Worm (Caenorhabditis elegans): ENCODE data around the gene sulp-7.

sulp-7 gene

ce11 chrX:11080170-11080728, at the start of gene sulp-7:
TSS of gene sulp-7 (plus strand) at chrX:11080678.
- no peak for TF ChIP-seq unc-62 (GFP tag; optimal IDR thresholded peaks at IDR 0.05)

ce11 chrX:11031047-11031695, 49.3 kb upstream of the sulp-7 start:
- no peak for TF ChIP-seq unc-62 (GFP tag; optimal IDR thresholded peaks at IDR 0.05)

ce11 chrX:11031869-11032268, 48.6 kb upstream of the sulp-7 start:
- no peak for TF ChIP-seq unc-62 (GFP tag; optimal IDR thresholded peaks at IDR 0.05)

DNA sequence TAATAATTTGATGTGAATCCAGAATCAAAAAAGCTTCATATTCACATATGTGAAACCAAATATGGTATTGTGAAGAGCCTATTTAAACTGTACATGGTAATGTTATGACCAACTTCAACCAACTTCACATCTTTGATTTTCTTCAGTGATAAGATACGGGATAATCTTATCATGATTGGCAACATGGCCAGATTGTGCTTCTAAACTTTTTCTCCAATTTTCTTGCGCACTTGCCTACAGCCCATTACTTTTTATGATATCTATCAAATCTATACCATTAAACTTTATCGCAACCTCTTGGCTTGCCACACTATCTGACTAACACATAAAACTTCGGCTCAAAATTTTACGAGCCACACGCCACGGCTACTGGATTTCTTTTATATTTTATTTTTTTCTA, 48.1 kb upstream of the sulp-7 start:
- TF ChIP-seq unc-62 (GFP tag; optimal IDR thresholded peaks at IDR 0.05), result no peak

DNA sequence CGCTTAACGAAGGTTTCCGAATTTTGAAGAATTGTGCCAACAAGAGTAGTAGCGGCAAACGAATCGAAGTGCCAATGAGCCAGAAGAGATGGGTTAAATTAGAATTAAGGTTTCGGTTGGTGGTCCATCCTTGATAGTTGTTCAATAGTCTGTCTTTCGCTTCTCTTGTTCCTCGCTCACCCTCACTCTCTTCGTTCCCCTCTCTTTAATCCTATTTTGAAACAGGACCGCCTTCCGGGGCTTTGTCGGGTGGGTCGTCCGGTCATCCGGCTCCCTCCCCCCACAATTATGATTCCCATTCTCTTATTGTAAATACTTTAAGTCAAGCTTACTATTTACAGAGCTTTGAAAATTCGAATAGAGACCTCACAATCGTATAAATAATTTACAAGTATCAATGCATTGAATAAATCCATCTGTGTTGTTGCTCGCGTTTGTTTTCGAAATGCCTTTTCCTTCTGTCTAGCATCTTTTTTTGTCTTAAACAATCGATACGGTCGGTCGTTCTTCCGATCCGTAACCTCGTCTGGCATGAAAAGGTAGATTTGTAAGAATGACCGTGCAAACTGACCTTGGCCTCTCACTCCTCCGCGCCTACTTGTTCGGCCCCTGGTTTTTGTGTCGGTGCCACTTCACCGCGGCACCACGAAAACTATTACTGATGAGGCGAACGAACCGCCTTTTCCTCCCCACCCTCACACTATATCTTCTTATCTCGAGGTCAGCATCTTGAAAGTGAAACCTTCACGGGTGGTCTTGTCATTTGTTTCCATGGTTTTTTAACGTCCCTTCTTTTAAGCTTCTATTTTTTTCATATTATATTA, 47.1 kb upstream of the sulp-7 start:
- no peak for TF ChIP-seq unc-62 (GFP tag; optimal IDR thresholded peaks at IDR 0.05)

DNA sequence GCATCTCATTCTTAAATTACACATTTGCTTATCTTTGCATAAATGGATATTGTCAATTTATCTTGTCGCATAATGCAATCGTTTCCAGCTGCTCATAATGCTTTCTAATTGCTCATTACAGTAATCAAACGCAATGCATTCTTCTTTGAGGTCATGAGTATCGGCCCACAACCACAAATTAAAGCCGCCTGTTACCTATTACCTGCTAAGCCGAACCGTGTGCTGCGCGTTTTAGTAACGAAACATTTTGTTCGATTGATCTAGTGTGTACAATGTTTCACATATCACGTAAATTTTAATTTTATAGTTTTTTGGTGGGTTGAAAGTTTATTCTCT, 46.6 kb upstream of the sulp-7 start:
- TF ChIP-seq unc-62 (GFP tag; optimal IDR thresholded peaks at IDR 0.05), result no peak

ce11 chrX:11034430-11035117, 45.9 kb upstream of the sulp-7 start:
- no peak for TF ChIP-seq unc-62 (GFP tag; optimal IDR thresholded peaks at IDR 0.05)

- TF ChIP-seq unc-62 (GFP tag; optimal IDR thresholded peaks at IDR 0.05), result no peak
These were observed 44.9 kb upstream of the sulp-7 start for ce11 chrX:11035563-11035962.

DNA sequence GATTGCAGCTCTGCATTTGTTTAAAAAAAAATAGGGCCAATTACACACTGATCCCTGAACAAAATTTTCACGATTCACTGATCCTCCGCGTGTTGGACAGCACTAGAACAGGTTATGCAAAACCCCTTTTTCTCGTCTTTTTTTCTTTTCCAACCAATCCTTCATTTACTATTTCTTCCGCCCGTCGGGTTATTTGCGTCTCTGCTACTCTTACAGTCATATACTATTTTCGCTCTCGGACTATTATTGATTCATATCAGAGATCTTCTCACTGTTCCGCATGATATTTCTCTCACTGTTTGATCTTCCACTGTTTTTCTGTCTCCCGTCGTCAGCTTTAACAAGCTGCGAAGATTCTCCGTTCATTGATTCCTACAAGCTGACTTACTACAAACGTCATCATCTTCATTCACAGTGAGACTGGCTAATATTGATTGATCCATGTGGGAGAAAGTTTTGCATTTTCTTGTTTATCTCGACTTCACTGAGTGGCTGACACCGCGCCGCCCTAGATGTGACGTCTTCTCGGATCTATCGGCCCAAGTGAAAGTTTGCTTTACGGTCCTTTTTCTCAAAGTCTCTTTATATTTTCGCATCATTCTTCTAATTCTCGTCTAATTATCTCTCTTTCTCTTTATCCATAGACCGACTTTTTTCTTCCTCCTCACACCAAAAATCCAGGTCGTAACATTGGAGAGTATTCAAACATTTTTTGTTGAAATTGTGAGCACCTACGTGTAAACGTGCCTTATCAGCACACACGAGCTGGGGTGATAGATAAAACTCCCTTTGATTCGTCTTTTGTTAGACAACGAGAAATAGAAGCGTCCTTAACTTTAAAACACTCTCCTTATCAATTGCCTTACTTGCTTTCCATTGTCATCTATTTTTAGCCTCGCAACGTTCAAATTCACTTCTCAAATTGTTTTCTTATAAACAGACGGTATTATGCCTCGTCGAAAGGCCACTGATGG, 44.1 kb upstream of the sulp-7 start:
- TF ChIP-seq unc-62 (GFP tag; optimal IDR thresholded peaks at IDR 0.05), result no peak

ce11 chrX:11038221-11038620, 42.3 kb upstream of the sulp-7 start:
- TF ChIP-seq unc-62 (GFP tag; optimal IDR thresholded peaks at IDR 0.05), result no peak

- TF ChIP-seq unc-62 (GFP tag; optimal IDR thresholded peaks at IDR 0.05), result no peak
These were observed 37.7 kb upstream of the sulp-7 start, which contains the start of gene C09F12.3 for ce11 chrX:11042777-11043176. TSS of gene C09F12.3 (minus strand) at chrX:11042877.

- no peak for TF ChIP-seq unc-62 (GFP tag; optimal IDR thresholded peaks at IDR 0.05)
These were observed 33.3 kb upstream of the sulp-7 start, which contains the start of gene clc-1 for ce11 chrX:11047183-11047582. TSS of gene clc-1 (plus strand) at chrX:11047446.

DNA sequence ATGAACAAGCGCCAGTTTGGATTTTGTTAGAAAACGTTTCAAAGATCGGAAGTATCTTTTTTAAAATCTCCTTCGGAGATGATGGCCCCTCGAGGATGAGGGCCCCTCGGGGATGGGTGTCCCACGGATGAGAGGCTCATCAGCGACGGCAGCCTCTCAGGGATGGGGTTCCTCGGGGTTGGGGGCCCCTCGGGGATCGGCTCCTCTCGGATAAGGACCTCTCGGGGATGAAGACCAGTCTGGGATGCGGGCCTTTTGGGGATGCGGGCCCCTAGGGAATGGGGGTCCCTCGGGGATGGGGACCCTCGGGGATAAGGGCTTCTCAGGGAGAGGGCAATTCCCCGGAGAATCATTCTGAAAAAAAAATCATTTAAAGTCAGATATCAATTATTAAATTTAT, 30.1 kb upstream of the sulp-7 start:
- no peak for TF ChIP-seq unc-62 (GFP tag; optimal IDR thresholded peaks at IDR 0.05)

- no peak for TF ChIP-seq unc-62 (GFP tag; optimal IDR thresholded peaks at IDR 0.05)
These were observed 26.9 kb upstream of the sulp-7 start, which contains the start of gene C09F12.2 for ce11 chrX:11053615-11054014. TSS of gene C09F12.2 (plus strand) at chrX:11053915.

ce11 chrX:11057028-11057427, 23.4 kb upstream of the sulp-7 start, which contains the start of gene lpr-3:
TSS of gene lpr-3 (plus strand) at chrX:11057401.
- TF ChIP-seq unc-62 (GFP tag; optimal IDR thresholded peaks at IDR 0.05), result no peak
